Worm (Caenorhabditis elegans) whole organism, mixed stage, embryonic: Measurements from ENCODE around the gene F58F12.3.

ENCODE experiments used
- ceh-39 ChIP-seq: fragments of 150-350 bp; optimal IDR thresholded peaks from 2 replicates; lab custom pipeline; 2014; ENCODE audit warnings: missing biosample characterization, missing genetic modification characterization
- elt-3 ChIP-seq: fragments of 150-350 bp; optimal IDR thresholded peaks from 2 replicates; lab custom pipeline; 2014; ENCODE audit warnings: missing biosample characterization, missing genetic modification characterization
- hlh-1 ChIP-seq: fragments of 150-350 bp; optimal IDR thresholded peaks from 2 replicates; lab custom pipeline; 2014; ENCODE audit warnings: missing biosample characterization, missing genetic modification reagents, missing genetic modification characterization
- mab-5 ChIP-seq: fragments of 150-350 bp; optimal IDR thresholded peaks from 2 replicates; lab custom pipeline; 2014; ENCODE audit warnings: missing biosample characterization, missing genetic modification characterization
- nhr-76 ChIP-seq: sonication (generic microtip); optimal IDR thresholded peaks from 2 replicates; lab custom pipeline; 2017; ENCODE audit warnings: missing biosample characterization, missing genetic modification characterization
- unc-39 ChIP-seq: fragments of 150-350 bp; optimal IDR thresholded peaks from 2 replicates; lab custom pipeline; 2014; ENCODE audit warnings: missing biosample characterization, missing genetic modification characterization
- zip-8 ChIP-seq: fragments of 150-350 bp; optimal IDR thresholded peaks from 2 replicates; lab custom pipeline; 2014; ENCODE audit warnings: missing biosample characterization, missing genetic modification characterization

ce11 chrII:6349968-6350367, 41.1 kb downstream of the F58F12.3 start:
- no peak for TF ChIP-seq zip-8 (tag; lab: Kevin White, UChicago)
- TF ChIP-seq mab-5 (tag; lab: Kevin White, UChicago) = no peak
- TF ChIP-seq ceh-39 = no peak
- TF ChIP-seq unc-39 (tag; lab: Kevin White, UChicago) = no peak
- no peak for TF ChIP-seq hlh-1
- no peak for TF ChIP-seq elt-3 (tag; lab: Kevin White, UChicago)
- no peak for TF ChIP-seq nhr-76
